Worm (Caenorhabditis elegans): ENCODE data around the gene F10G2.10.
"Not testable (repeated sequence)": the region's sequence is repeated elsewhere in the genome, so short reads cannot be mapped to it uniquely, and the experiment has no call there.

ce11 chrV:7345494-7345893, 23.5 kb downstream of the F10G2.10 start, which contains the start of gene nhr-147:
- not testable (repeated sequence) for TF ChIP-seq unc-55 (GFP tag; optimal IDR thresholded peaks at IDR 0.05); gmeb-2 (tag; optimal IDR thresholded peaks at IDR 0.05)

Data from whole organism, late embryonic.